Fruit fly (Drosophila melanogaster) whole organism, embryonic: ENCODE data around the gene CG13991.
A peak's percentile ranks its signal among the peaks of the same experiment; 100 is the strongest.

Experiments used
- Abd-B ChIP-seq: fragments of 200-800 bp; sonication (Bioruptor generic); optimal IDR thresholded peaks from 2 replicates; lab custom pipeline; 2018; ENCODE audit warnings: missing biosample characterization, mild to moderate bottlenecking, missing genetic modification characterization, moderate library complexity
- Asciz ChIP-seq: fragments of 200-800 bp; sonication (Bioruptor generic); optimal IDR thresholded peaks from 2 replicates; lab custom pipeline; 2017; ENCODE audit warnings: missing biosample characterization, mild to moderate bottlenecking, missing genetic modification characterization, missing genetic modification reagents
- Bdp1 ChIP-seq: fragments of 200-800 bp; sonication (Bioruptor generic); optimal IDR thresholded peaks from 3 replicates; lab custom pipeline; 2016; ENCODE audit warnings: missing biosample characterization, missing genetic modification characterization
- CG10462 ChIP-seq: fragments of 200-800 bp; sonication (Bioruptor generic); optimal IDR thresholded peaks from 2 replicates; lab custom pipeline; 2016; ENCODE audit warnings: missing biosample characterization, missing genetic modification characterization
- CG11085 ChIP-seq: fragments of 200-800 bp; sonication (Bioruptor generic); IDR thresholded peaks from 2 replicates; pipeline ENCODE4 v1.3.6; 2022; ENCODE audit warnings: missing biosample characterization, missing genetic modification characterization
- CG11696 ChIP-seq: fragments of 200-800 bp; sonication (Bioruptor generic); IDR thresholded peaks from 2 replicates; pipeline ENCODE4 v1.3.6; 2022; ENCODE audit warnings: missing biosample characterization, missing genetic modification characterization
- CG13123 ChIP-seq: fragments of 200-800 bp; sonication (Bioruptor generic); optimal IDR thresholded peaks from 2 replicates; lab custom pipeline; 2016; ENCODE audit warnings: missing biosample characterization, missing genetic modification characterization
- CG14050 ChIP-seq: fragments of 200-800 bp; sonication (Bioruptor generic); IDR thresholded peaks from 3 replicates; pipeline ENCODE4 v1.3.6; 2022; ENCODE audit warnings: missing biosample characterization, missing genetic modification characterization
- CG17385 ChIP-seq: fragments of 200-800 bp; sonication (Bioruptor generic); optimal IDR thresholded peaks from 3 replicates; lab custom pipeline; 2018; ENCODE audit warnings: missing biosample characterization, mild to moderate bottlenecking, missing genetic modification characterization
- CG17912 ChIP-seq: fragments of 200-800 bp; sonication (Bioruptor generic); optimal IDR thresholded peaks from 2 replicates; lab custom pipeline; 2018; ENCODE audit warnings: missing biosample characterization, mild to moderate bottlenecking, missing genetic modification characterization
- CG18011 ChIP-seq: fragments of 200-800 bp; sonication (Bioruptor generic); optimal IDR thresholded peaks from 2 replicates; lab custom pipeline; 2017; ENCODE audit warnings: missing biosample characterization, missing genetic modification characterization, mild to moderate bottlenecking, moderate library complexity, missing genotype
- CG18619 ChIP-seq: fragments of 200-800 bp; sonication (Bioruptor generic); optimal IDR thresholded peaks from 3 replicates; lab custom pipeline; 2017; ENCODE audit warnings: missing biosample characterization, mild to moderate bottlenecking, missing genetic modification characterization
- CG2678 ChIP-seq: fragments of 200-800 bp; sonication (Bioruptor generic); optimal IDR thresholded peaks from 3 replicates; lab custom pipeline; 2019; ENCODE audit warnings: missing biosample characterization, mild to moderate bottlenecking, missing genetic modification characterization, moderate library complexity
- CG32767 ChIP-seq: fragments of 200-800 bp; sonication (Bioruptor generic); IDR thresholded peaks from 2 replicates; pipeline ENCODE4 v1.3.6; 2022; ENCODE audit warnings: missing biosample characterization, missing genetic modification characterization
- CG4360 ChIP-seq: fragments of 200-800 bp; sonication (Bioruptor generic); IDR thresholded peaks from 2 replicates; pipeline ENCODE4 v1.3.6; 2022; ENCODE audit warnings: missing biosample characterization, missing genetic modification characterization
- CG5245 ChIP-seq: fragments of 200-800 bp; sonication (Bioruptor generic); optimal IDR thresholded peaks from 3 replicates; lab custom pipeline; 2016; ENCODE audit warnings: missing biosample characterization, missing genetic modification characterization
- CG5953 ChIP-seq: fragments of 200-800 bp; sonication (Bioruptor generic); IDR thresholded peaks from 2 replicates; pipeline ENCODE4 v1.3.6; 2022; ENCODE audit warnings: missing biosample characterization, missing genetic modification characterization
- CG6254 ChIP-seq: fragments of 200-800 bp; sonication (Bioruptor generic); optimal IDR thresholded peaks from 3 replicates; lab custom pipeline; 2017; ENCODE audit warnings: mild to moderate bottlenecking, missing biosample characterization, missing genetic modification reagents, missing genetic modification characterization
- CG8281 ChIP-seq: fragments of 200-800 bp; sonication (Bioruptor generic); optimal IDR thresholded peaks from 2 replicates; lab custom pipeline; 2018; ENCODE audit warnings: missing biosample characterization, mild to moderate bottlenecking, missing genetic modification characterization, moderate library complexity
- Dek ChIP-seq: fragments of 200-800 bp; sonication (Bioruptor generic); optimal IDR thresholded peaks from 3 replicates; lab custom pipeline; 2019; ENCODE audit warnings: missing biosample characterization, mild to moderate bottlenecking, missing genetic modification characterization, moderate library complexity
- Gsc ChIP-seq: fragments of 200-800 bp; sonication (Bioruptor generic); IDR thresholded peaks from 2 replicates; pipeline ENCODE4 v1.3.6; 2022; ENCODE audit warnings: missing biosample characterization, missing genetic modification characterization
- HLH4C ChIP-seq: fragments of 200-800 bp; sonication (Bioruptor generic); IDR thresholded peaks from 3 replicates; pipeline ENCODE4 v1.3.6; 2022; ENCODE audit warnings: missing biosample characterization, missing genetic modification characterization; ENCODE audit not compliant: partially characterized antibody
- Hmr ChIP-seq: fragments of 200-800 bp; sonication (Bioruptor generic); optimal IDR thresholded peaks from 3 replicates; lab custom pipeline; 2017; ENCODE audit warnings: mild to moderate bottlenecking, missing biosample characterization, missing genetic modification reagents, missing genetic modification characterization
- Jarid2 ChIP-seq: fragments of 200-800 bp; sonication (Bioruptor generic); optimal IDR thresholded peaks from 3 replicates; lab custom pipeline; 2017; ENCODE audit warnings: mild to moderate bottlenecking, missing biosample characterization, missing genetic modification reagents, missing genetic modification characterization
- Lpt ChIP-seq: fragments of >200 bp; optimal IDR thresholded peaks from 2 replicates; lab custom pipeline; 2018; ENCODE audit warnings: missing biosample characterization, missing genetic modification characterization
- MTF-1 ChIP-seq: fragments of 200-800 bp; sonication (Bioruptor generic); optimal IDR thresholded peaks from 2 replicates; lab custom pipeline; 2018; ENCODE audit warnings: missing biosample characterization, mild to moderate bottlenecking, missing genetic modification characterization, borderline replicate concordance
- Oli ChIP-seq: fragments of 200-800 bp; sonication (Bioruptor generic); optimal IDR thresholded peaks from 2 replicates; lab custom pipeline; 2018; ENCODE audit warnings: missing biosample characterization, mild to moderate bottlenecking, missing genetic modification characterization, moderate library complexity
- Spps ChIP-seq: fragments of 200-800 bp; sonication (Bioruptor generic); optimal IDR thresholded peaks from 2 replicates; lab custom pipeline; 2018; ENCODE audit warnings: missing biosample characterization, mild to moderate bottlenecking, missing genetic modification characterization
- Sry-δ ChIP-seq: fragments of 200-800 bp; sonication (Bioruptor generic); optimal IDR thresholded peaks from 2 replicates; lab custom pipeline; 2016; ENCODE audit warnings: missing biosample characterization, missing genetic modification characterization
- ab ChIP-seq: fragments of 200-800 bp; sonication (Bioruptor generic); optimal IDR thresholded peaks from 2 replicates; lab custom pipeline; 2016; ENCODE audit warnings: missing biosample characterization, missing genetic modification characterization
- ap ChIP-seq: fragments of 200-800 bp; sonication (Bioruptor generic); IDR thresholded peaks from 2 replicates; pipeline ENCODE4 v1.3.6; 2022; ENCODE audit warnings: missing biosample characterization, missing genetic modification characterization
- ara ChIP-seq: fragments of 200-800 bp; sonication (Bioruptor generic); IDR thresholded peaks from 2 replicates; pipeline ENCODE4 v1.3.6; 2022; ENCODE audit warnings: missing biosample characterization, missing genetic modification characterization
- cas ChIP-seq: fragments of 200-800 bp; sonication (Bioruptor generic); IDR thresholded peaks from 2 replicates; pipeline ENCODE4 v1.3.6; 2022; ENCODE audit warnings: missing biosample characterization, missing genetic modification characterization
- chinmo ChIP-seq: fragments of 200-800 bp; sonication (Bioruptor generic); IDR thresholded peaks from 4 replicates; pipeline ENCODE4 v1.3.6; 2022; ENCODE audit warnings: missing biosample characterization, missing genetic modification characterization; ENCODE audit not compliant: partially characterized antibody
- ci ChIP-seq: fragments of 200-800 bp; sonication (Bioruptor generic); IDR thresholded peaks from 3 replicates; pipeline ENCODE4 v1.3.6; 2022; ENCODE audit warnings: missing biosample characterization, missing genetic modification characterization
- croc ChIP-seq: fragments of 200-800 bp; sonication (Bioruptor generic); conservative IDR thresholded peaks from 3 replicates; pipeline ENCODE4 v1.3.6; 2022; ENCODE audit warnings: missing biosample characterization, missing genetic modification characterization
- crol ChIP-seq: fragments of 200-800 bp; sonication (Bioruptor generic); IDR thresholded peaks from 2 replicates; pipeline ENCODE4 v1.3.6; 2022; ENCODE audit warnings: missing biosample characterization, missing genetic modification characterization
- dan ChIP-seq: fragments of 200-800 bp; sonication (Bioruptor generic); IDR thresholded peaks from 2 replicates; pipeline ENCODE4 v1.3.6; 2022; ENCODE audit warnings: missing biosample characterization, missing genetic modification characterization
- dpn ChIP-seq, 2 experiments: fragments of 200-800 bp; sonication (Bioruptor generic); optimal IDR thresholded peaks; 3 replicates each; lab custom pipeline; 2016; ENCODE audit warnings: missing biosample characterization in 2 of 2, missing genetic modification characterization in 2 of 2
- en ChIP-seq: fragments of 200-800 bp; sonication (Bioruptor generic); optimal IDR thresholded peaks from 2 replicates; lab custom pipeline; 2016; ENCODE audit warnings: missing biosample characterization, missing genetic modification characterization
- ewg ChIP-seq: fragments of 200-800 bp; sonication (Bioruptor generic); optimal IDR thresholded peaks from 3 replicates; lab custom pipeline; 2017; ENCODE audit warnings: mild to moderate bottlenecking, missing biosample characterization, missing genetic modification reagents, missing genetic modification characterization
- gce ChIP-seq: fragments of 200-800 bp; sonication (Bioruptor generic); IDR thresholded peaks from 3 replicates; pipeline ENCODE4 v1.3.6; 2022; ENCODE audit warnings: missing biosample characterization, missing genetic modification characterization
- gro ChIP-seq: fragments of 200-800 bp; sonication (Bioruptor generic); optimal IDR thresholded peaks from 2 replicates; lab custom pipeline; 2016; ENCODE audit warnings: missing biosample characterization, missing genetic modification characterization
- ham ChIP-seq: fragments of 200-800 bp; sonication (Bioruptor generic); IDR thresholded peaks from 2 replicates; pipeline ENCODE4 v1.3.6; 2022; ENCODE audit warnings: missing biosample characterization, missing genetic modification characterization
- jing ChIP-seq: fragments of 200-800 bp; sonication (Bioruptor generic); optimal IDR thresholded peaks from 2 replicates; lab custom pipeline; 2018; ENCODE audit warnings: missing biosample characterization, mild to moderate bottlenecking, missing genetic modification characterization
- kni ChIP-seq: fragments of 200-800 bp; sonication (Bioruptor generic); optimal IDR thresholded peaks from 3 replicates; lab custom pipeline; 2017; ENCODE audit warnings: mild to moderate bottlenecking, missing biosample characterization, missing genetic modification reagents, missing genetic modification characterization
- sd ChIP-seq: fragments of 200-800 bp; sonication (Bioruptor generic); optimal IDR thresholded peaks from 3 replicates; lab custom pipeline; 2018; ENCODE audit warnings: missing biosample characterization, mild to moderate bottlenecking, missing genetic modification characterization, moderate library complexity
- sna ChIP-seq: fragments of 200-800 bp; sonication (Bioruptor generic); IDR thresholded peaks from 2 replicates; pipeline ENCODE4 v1.3.6; 2022; ENCODE audit warnings: missing biosample characterization, missing genetic modification characterization; ENCODE audit not compliant: partially characterized antibody
- sob ChIP-seq: fragments of 200-800 bp; sonication (Bioruptor generic); IDR thresholded peaks from 2 replicates; pipeline ENCODE4 v1.3.6; 2022; ENCODE audit warnings: missing biosample characterization, missing genetic modification characterization
- trh ChIP-seq: fragments of 200-800 bp; sonication (Bioruptor generic); optimal IDR thresholded peaks from 2 replicates; lab custom pipeline; 2016; ENCODE audit warnings: missing biosample characterization, missing genetic modification characterization
- ttk ChIP-seq: fragments of 200-800 bp; sonication (Bioruptor generic); IDR thresholded peaks from 2 replicates; pipeline ENCODE4 v2.1.2; 2022; ENCODE audit warnings: missing biosample characterization, missing genetic modification characterization
- z ChIP-seq: fragments of 200-800 bp; sonication (Bioruptor generic); IDR thresholded peaks from 3 replicates; pipeline ENCODE4 v1.3.6; 2022; ENCODE audit warnings: missing biosample characterization, missing genetic modification characterization

Gene CG13991

DNA sequence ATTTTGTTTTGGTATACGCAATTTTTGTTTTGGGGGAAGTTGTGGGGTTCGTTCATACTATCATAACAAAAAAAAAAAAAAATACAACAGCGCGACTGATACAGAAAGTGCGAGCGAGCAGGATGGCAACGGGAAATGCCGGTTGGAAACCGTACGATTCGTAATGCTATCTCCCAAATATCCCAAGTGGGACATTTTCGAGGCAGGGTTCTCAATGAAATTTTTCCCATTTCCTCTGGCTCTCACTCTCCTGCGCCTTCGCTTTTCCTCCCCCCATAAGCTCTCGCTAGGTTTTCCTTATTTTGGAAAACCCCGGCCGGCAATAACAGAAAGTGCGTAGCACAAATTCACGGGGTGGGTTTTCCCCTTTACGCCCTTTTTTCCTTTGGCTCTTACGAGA lies 46.9 kb upstream of the CG13991 start (continued):
- no peak for TF ChIP-seq Gsc
- TF ChIP-seq Oli = no peak
- no peak for TF ChIP-seq CG18011 (GFP tag; lab: Kevin White, UChicago)
- no peak for TF ChIP-seq ham (GFP tag; lab: Robert Waterston, UW)
- TF ChIP-seq CG18619 (GFP tag; lab: Kevin White, UChicago) = no peak
- no peak for TF ChIP-seq croc (GFP tag; lab: Robert Waterston, UW)
- no peak for TF ChIP-seq ab (GFP tag; lab: Kevin White, UChicago)
- TF ChIP-seq Dek (tag; lab: Kevin White, UChicago) = no peak
- no peak for TF ChIP-seq gro (GFP tag; lab: Kevin White, UChicago)
- TF ChIP-seq CG32767 (GFP tag; lab: Robert Waterston, UW) = peak; percentile 65; the same call in 1 of the 2 replicates
- no peak for TF ChIP-seq CG17912 (GFP tag; lab: Kevin White, UChicago)
- no peak for TF ChIP-seq sob (GFP tag; lab: Robert Waterston, UW)
- TF ChIP-seq ewg (GFP tag; lab: Kevin White, UChicago) = no peak
- no peak for TF ChIP-seq ap
- TF ChIP-seq ara = no peak
- peak; percentile 31; the same call in 1 of the 2 replicates for TF ChIP-seq crol
- TF ChIP-seq CG4360 (GFP tag; lab: Robert Waterston, UW) = no peak
- no peak for TF ChIP-seq ttk (GFP tag; lab: Robert Waterston, UW)
- no peak for TF ChIP-seq CG5245 (GFP tag; lab: Kevin White, UChicago)
- TF ChIP-seq CG5953 (GFP tag; lab: Robert Waterston, UW) = no peak
- no peak for TF ChIP-seq CG11696 (GFP tag; lab: Robert Waterston, UW)
- TF ChIP-seq Abd-B (GFP tag; lab: Kevin White, UChicago) = no peak
- TF ChIP-seq dan (GFP tag; lab: Robert Waterston, UW) = no peak
- no peak for TF ChIP-seq CG17385 (GFP tag; lab: Kevin White, UChicago)
- peak; percentile 65 for TF ChIP-seq kni (GFP tag; lab: Kevin White, UChicago)
- TF ChIP-seq CG13123 (GFP tag; lab: Kevin White, UChicago) = no peak
- TF ChIP-seq gce (GFP tag; lab: Robert Waterston, UW) = 0 out of 3 replicates have a peak, but pooled peaks have one; percentile 40
- no peak for TF ChIP-seq Lpt (GFP tag; lab: Kevin White, UChicago)
- 0 out of 4 replicates have a peak, but pooled peaks have one; percentile 48 for TF ChIP-seq chinmo (GFP tag; lab: Robert Waterston, UW)
- TF ChIP-seq CG14050 = no peak
- no peak for TF ChIP-seq cas (GFP tag; lab: Robert Waterston, UW)
- no peak for TF ChIP-seq Jarid2 (GFP tag; lab: Kevin White, UChicago)
- no peak for TF ChIP-seq CG8281 (tag; lab: Kevin White, UChicago)
- TF ChIP-seq en (GFP tag; lab: Kevin White, UChicago) = no peak
- TF ChIP-seq Hmr = no peak
- TF ChIP-seq jing (GFP tag; lab: Kevin White, UChicago) = no peak
- TF ChIP-seq ci (GFP tag; lab: Robert Waterston, UW) = peak; percentile 36; the same call in 1 of the 3 replicates
- no peak for TF ChIP-seq Sry-δ (GFP tag; lab: Kevin White, UChicago)
- TF ChIP-seq CG6254 (GFP tag; lab: Kevin White, UChicago) = no peak
- no peak for TF ChIP-seq trh
- TF ChIP-seq CG11085 (GFP tag; lab: Robert Waterston, UW) = no peak
- TF ChIP-seq sd (tag; lab: Kevin White, UChicago) = no peak
- no peak for TF ChIP-seq CG2678 (tag; lab: Kevin White, UChicago)
- TF ChIP-seq sna = no peak
- TF ChIP-seq Asciz (GFP tag; lab: Kevin White, UChicago) = no peak
- no peak for TF ChIP-seq MTF-1
- no peak for TF ChIP-seq Bdp1 (GFP tag; lab: Kevin White, UChicago)
- peak; percentile 73; the same call in 2 of the 3 replicates for TF ChIP-seq z (GFP tag; lab: Robert Waterston, UW)
- TF ChIP-seq dpn (GFP tag; optimal IDR thresholded peaks at IDR 0.05; lab: Kevin White, UChicago) = no peak
- no peak for TF ChIP-seq Spps (tag; lab: Kevin White, UChicago)
- TF ChIP-seq CG10462 (GFP tag; lab: Kevin White, UChicago) = no peak
- no peak for TF ChIP-seq HLH4C (GFP tag; lab: Robert Waterston, UW)
